Fruit fly (Drosophila melanogaster) whole organism, prepupa: ENCODE data around the gene Ugt302C1.
A peak's percentile ranks its signal among the peaks of the same experiment; 100 is the strongest.

Experiments
- Blimp-1 ChIP-seq: fragments of 200-800 bp; sonication (Bioruptor generic); optimal IDR thresholded peaks from 3 replicates; lab custom pipeline; 2017; ENCODE audit warnings: missing biosample characterization, missing genetic modification characterization, mild to moderate bottlenecking, moderate library complexity, missing genetic modification reagents
- CG10631 ChIP-seq: fragments of 200-800 bp; sonication (Bioruptor generic); optimal IDR thresholded peaks from 2 replicates; lab custom pipeline; 2016; ENCODE audit warnings: missing biosample characterization, missing genetic modification characterization
- CG11294 ChIP-seq: fragments of 200-800 bp; sonication (Bioruptor generic); IDR thresholded peaks from 2 replicates; pipeline ENCODE4 v1.3.6; 2022; ENCODE audit warnings: missing biosample characterization, missing genetic modification characterization
- CG11762 ChIP-seq: fragments of 200-800 bp; sonication (Bioruptor generic); optimal IDR thresholded peaks from 3 replicates; lab custom pipeline; 2016; ENCODE audit warnings: missing biosample characterization, missing genetic modification characterization; ENCODE audit not compliant: insufficient read depth
- CG11902 ChIP-seq: fragments of 200-800 bp; sonication (Bioruptor generic); optimal IDR thresholded peaks from 3 replicates; lab custom pipeline; 2016; ENCODE audit warnings: missing biosample characterization, missing genetic modification characterization
- CG1621 ChIP-seq: fragments of 200-800 bp; sonication (Bioruptor generic); optimal IDR thresholded peaks from 3 replicates; lab custom pipeline; 2018; ENCODE audit warnings: missing biosample characterization, mild to moderate bottlenecking, missing genetic modification characterization
- CG31627 ChIP-seq: fragments of 200-800 bp; sonication (Bioruptor generic); optimal IDR thresholded peaks from 3 replicates; lab custom pipeline; 2016; ENCODE audit warnings: missing biosample characterization, missing genetic modification characterization
- CG32006 ChIP-seq: fragments of 200-800 bp; sonication (Bioruptor generic); optimal IDR thresholded peaks from 3 replicates; lab custom pipeline; 2017; ENCODE audit warnings: missing biosample characterization, mild to moderate bottlenecking, missing genetic modification characterization
- CG34406 ChIP-seq: fragments of 200-800 bp; sonication (Bioruptor generic); optimal IDR thresholded peaks from 3 replicates; lab custom pipeline; 2016; ENCODE audit warnings: missing biosample characterization, missing genetic modification characterization
- CG6163 ChIP-seq: fragments of 200-800 bp; sonication (Bioruptor generic); IDR thresholded peaks from 3 replicates; pipeline ENCODE4 v1.3.6; 2022; ENCODE audit warnings: missing biosample characterization, missing genetic modification characterization
- CG6276 ChIP-seq: fragments of 200-800 bp; sonication (Bioruptor generic); optimal IDR thresholded peaks from 2 replicates; lab custom pipeline; 2017; ENCODE audit warnings: missing biosample characterization, mild to moderate bottlenecking, missing genetic modification characterization
- CG6792 ChIP-seq: fragments of 200-800 bp; sonication (Bioruptor generic); optimal IDR thresholded peaks from 3 replicates; lab custom pipeline; 2016; ENCODE audit warnings: missing biosample characterization, missing genetic modification characterization
- CG6808 ChIP-seq: fragments of 200-800 bp; sonication (Bioruptor generic); optimal IDR thresholded peaks from 3 replicates; lab custom pipeline; 2017; ENCODE audit warnings: missing biosample characterization, missing genetic modification characterization, mild to moderate bottlenecking, moderate library complexity, missing genetic modification reagents
- CG6854 ChIP-seq: fragments of 200-800 bp; sonication (Bioruptor generic); optimal IDR thresholded peaks from 2 replicates; lab custom pipeline; 2017; ENCODE audit warnings: missing biosample characterization, mild to moderate bottlenecking, missing genetic modification characterization
- CG7368 ChIP-seq: fragments of 200-800 bp; sonication (Bioruptor generic); optimal IDR thresholded peaks from 3 replicates; lab custom pipeline; 2016; ENCODE audit warnings: missing biosample characterization, missing genetic modification characterization
- CG8319 ChIP-seq: fragments of 200-800 bp; sonication (Bioruptor generic); optimal IDR thresholded peaks from 3 replicates; lab custom pipeline; 2016; ENCODE audit warnings: missing biosample characterization, missing genetic modification characterization
- CG8632 ChIP-seq: fragments of 200-800 bp; sonication (Bioruptor generic); optimal IDR thresholded peaks from 3 replicates; lab custom pipeline; 2016; ENCODE audit warnings: missing biosample characterization, missing genetic modification characterization
- Eip78C ChIP-seq: fragments of 200-800 bp; sonication (Bioruptor generic); peaks from one replicate; lab custom pipeline; 2016; ENCODE audit warnings: missing biosample characterization, missing genetic modification characterization
- Eip93F ChIP-seq: fragments of 200-800 bp; sonication (Bioruptor generic); optimal IDR thresholded peaks from 2 replicates; lab custom pipeline; 2016; ENCODE audit warnings: missing biosample characterization, mild to moderate bottlenecking, missing genetic modification characterization
- Ets21C ChIP-seq: fragments of 200-800 bp; sonication (Bioruptor generic); optimal IDR thresholded peaks from 3 replicates; lab custom pipeline; 2016; ENCODE audit warnings: missing biosample characterization, missing genetic modification characterization
- Ets96B ChIP-seq: fragments of 200-800 bp; optimal IDR thresholded peaks from 2 replicates; lab custom pipeline; 2019; ENCODE audit warnings: missing biosample characterization, mild to moderate bottlenecking, missing genetic modification characterization, moderate library complexity
- Hr38 ChIP-seq: sonication (Bioruptor generic); optimal IDR thresholded peaks from 2 replicates; lab custom pipeline; 2016; ENCODE audit warnings: missing biosample characterization, missing genetic modification characterization
- Hr39 ChIP-seq: fragments of 200-800 bp; sonication (Bioruptor generic); optimal IDR thresholded peaks from 2 replicates; lab custom pipeline; 2016; ENCODE audit warnings: missing biosample characterization, missing genetic modification characterization
- Hr4 ChIP-seq: fragments of 200-800 bp; sonication (Bioruptor generic); optimal IDR thresholded peaks from 3 replicates; lab custom pipeline; 2016; ENCODE audit warnings: missing biosample characterization, missing genetic modification characterization
- Lpt ChIP-seq: fragments of 200-800 bp; sonication (Bioruptor generic); optimal IDR thresholded peaks from 3 replicates; lab custom pipeline; 2016; ENCODE audit warnings: missing biosample characterization, missing genetic modification characterization
- OdsH ChIP-seq: fragments of 200-800 bp; sonication (Bioruptor generic); optimal IDR thresholded peaks from 3 replicates; lab custom pipeline; 2016; ENCODE audit warnings: missing biosample characterization, missing genetic modification characterization
- Smox ChIP-seq: fragments of 200-800 bp; sonication (Bioruptor generic); optimal IDR thresholded peaks from 3 replicates; lab custom pipeline; 2016; ENCODE audit warnings: missing biosample characterization, missing genetic modification characterization
- Sox102F ChIP-seq: fragments of 200-800 bp; sonication (Bioruptor generic); optimal IDR thresholded peaks from 2 replicates; lab custom pipeline; 2016; ENCODE audit warnings: missing biosample characterization, mild to moderate bottlenecking, missing genetic modification characterization
- Sox14 ChIP-seq: fragments of 200-800 bp; sonication (Bioruptor generic); optimal IDR thresholded peaks from 3 replicates; lab custom pipeline; 2016; ENCODE audit warnings: missing biosample characterization, missing genetic modification characterization
- achi ChIP-seq: fragments of 200-800 bp; sonication (Bioruptor generic); optimal IDR thresholded peaks from 3 replicates; lab custom pipeline; 2016; ENCODE audit warnings: missing biosample characterization, missing genetic modification characterization
- cyc ChIP-seq: fragments of 200-800 bp; sonication (Bioruptor generic); optimal IDR thresholded peaks from 3 replicates; lab custom pipeline; 2016; ENCODE audit warnings: missing biosample characterization, missing genetic modification characterization
- dac ChIP-seq: fragments of 200-800 bp; sonication (Bioruptor generic); optimal IDR thresholded peaks from 2 replicates; lab custom pipeline; 2017; ENCODE audit warnings: missing biosample characterization, mild to moderate bottlenecking, missing genetic modification characterization
- eg ChIP-seq: fragments of 200-800 bp; sonication (Bioruptor generic); IDR thresholded peaks from 3 replicates; pipeline ENCODE4 v1.3.6; 2022; ENCODE audit warnings: missing biosample characterization, missing genetic modification characterization
- esn ChIP-seq: fragments of 200-800 bp; sonication (Bioruptor generic); optimal IDR thresholded peaks from 2 replicates; lab custom pipeline; 2016; ENCODE audit warnings: missing biosample characterization, mild to moderate bottlenecking, missing genetic modification characterization, moderate library complexity
- fd59A ChIP-seq: fragments of 200-800 bp; sonication (Bioruptor generic); optimal IDR thresholded peaks from 2 replicates; lab custom pipeline; 2017; ENCODE audit warnings: missing biosample characterization, mild to moderate bottlenecking, missing genetic modification characterization, missing genetic modification reagents
- fd85E ChIP-seq: fragments of 200-800 bp; sonication (Bioruptor generic); optimal IDR thresholded peaks from 3 replicates; lab custom pipeline; 2016; ENCODE audit warnings: missing biosample characterization, missing genetic modification characterization
- fkh ChIP-seq: fragments of 200-800 bp; sonication (Bioruptor generic); optimal IDR thresholded peaks from 3 replicates; lab custom pipeline; 2017; ENCODE audit warnings: missing biosample characterization, mild to moderate bottlenecking, missing genetic modification characterization, moderate library complexity
- lz ChIP-seq: fragments of 200-800 bp; sonication (Bioruptor generic); optimal IDR thresholded peaks from 3 replicates; lab custom pipeline; 2016; ENCODE audit warnings: missing biosample characterization, missing genetic modification characterization
- pdm3 ChIP-seq: fragments of 200-800 bp; sonication (Bioruptor generic); optimal IDR thresholded peaks from 3 replicates; lab custom pipeline; 2016; ENCODE audit warnings: missing biosample characterization, missing genetic modification characterization
- salr ChIP-seq, 2 experiments: fragments of 200-800 bp; sonication (Bioruptor generic); optimal IDR thresholded peaks; 3 replicates each; lab custom pipeline; 2016 to 2018; ENCODE audit warnings: missing biosample characterization in 2 of 2, missing genetic modification characterization in 2 of 2, mild to moderate bottlenecking in 1 of 2
- spab ChIP-seq: fragments of 200-800 bp; sonication (Bioruptor generic); optimal IDR thresholded peaks from 2 replicates; lab custom pipeline; 2017; ENCODE audit warnings: missing biosample characterization, mild to moderate bottlenecking, missing genetic modification characterization, missing genetic modification reagents
- svp ChIP-seq: fragments of 200-800 bp; sonication (Bioruptor generic); peaks from one replicate; lab custom pipeline; 2016; ENCODE audit warnings: missing biosample characterization, missing genetic modification characterization
- topi ChIP-seq: fragments of 200-800 bp; sonication (Bioruptor generic); optimal IDR thresholded peaks from 3 replicates; lab custom pipeline; 2016; ENCODE audit warnings: missing biosample characterization, missing genetic modification characterization

The Ugt302C1 gene

dm6 chr3R:11177579-11177978 lies 20.7 kb downstream of the Ugt302C1 start:
- TF ChIP-seq eg (GFP tag; lab: Robert Waterston, UW), result no peak
- no peak for TF ChIP-seq fd85E (GFP tag; lab: Kevin White, UChicago)
- TF ChIP-seq CG6808, result no peak

- TF ChIP-seq fkh (peak; percentile 47), Eip78C (GFP tag; lab: Kevin White, UChicago) (no peak)
- TF ChIP-seq, all 60 proteins: peak for 1
Observed at dm6 chr3R:11178300-11178699, 21.4 kb downstream of the Ugt302C1 start.

- TF ChIP-seq CG34406, result no peak
- no peak for TF ChIP-seq CG31627 (GFP tag; lab: Kevin White, UChicago)
- no peak for TF ChIP-seq lz (GFP tag; lab: Kevin White, UChicago)
- no peak for TF ChIP-seq Lpt
- no peak for TF ChIP-seq spab (GFP tag; lab: Kevin White, UChicago)
- TF ChIP-seq CG6163, result no peak
- TF ChIP-seq OdsH (GFP tag; lab: Kevin White, UChicago), result no peak
- no peak for TF ChIP-seq CG6854 (GFP tag; lab: Kevin White, UChicago)
- TF ChIP-seq CG10631 (GFP tag; lab: Kevin White, UChicago), result no peak
- no peak for TF ChIP-seq CG6792 (GFP tag; lab: Kevin White, UChicago)
- no peak for TF ChIP-seq Sox102F (GFP tag; lab: Kevin White, UChicago)
- no peak for TF ChIP-seq CG32006 (GFP tag; lab: Kevin White, UChicago)
- TF ChIP-seq cyc (GFP tag; lab: Kevin White, UChicago), result no peak
- TF ChIP-seq Hr4 (GFP tag; lab: Kevin White, UChicago), result no peak
- TF ChIP-seq, all 60 proteins: peak for 0
Observed at dm6 chr3R:11195792-11196191, 38.9 kb downstream of the Ugt302C1 start, which contains the start of gene CG18577. Gene CG18577, plus strand, starts transcription at chr3R:11196092.

dm6 chr3R:11196648-11197388 lies 39.9 kb downstream of the Ugt302C1 start:
- peak; percentile 85 for TF ChIP-seq Eip93F (GFP tag; lab: Kevin White, UChicago)
- peak; percentile 99 for TF ChIP-seq topi
- peak; percentile 96 for TF ChIP-seq CG11902
- TF ChIP-seq CG31627 (GFP tag; lab: Kevin White, UChicago), result peak; percentile 95
- peak; percentile 99 for TF ChIP-seq svp
- peak; percentile 97 for TF ChIP-seq pdm3
- TF ChIP-seq Hr38 (GFP tag; lab: Kevin White, UChicago), result no peak
- peak; percentile 98 for TF ChIP-seq CG11294
- TF ChIP-seq CG6276 (GFP tag; lab: Kevin White, UChicago), result peak; percentile 99
- peak; percentile 98 for TF ChIP-seq spab (GFP tag; lab: Kevin White, UChicago)
- peak; percentile 98 for TF ChIP-seq Hr4 (GFP tag; lab: Kevin White, UChicago)
- TF ChIP-seq Smox (GFP tag; lab: Kevin White, UChicago), result peak; percentile 96
- peak; percentile 97 for TF ChIP-seq CG6808
- peak; percentile 92 for TF ChIP-seq Ets96B
- peak; percentile 86 for TF ChIP-seq Ets21C (GFP tag; lab: Kevin White, UChicago)
- peak; percentile 89 for TF ChIP-seq CG1621 (tag; lab: Kevin White, UChicago)
- peak; percentile 94 for TF ChIP-seq CG8319 (GFP tag; lab: Kevin White, UChicago)
- peak; percentile 99 for TF ChIP-seq CG34406
- TF ChIP-seq Sox102F (GFP tag; lab: Kevin White, UChicago), result peak; percentile 95
- peak; percentile 96 for TF ChIP-seq Sox14 (GFP tag; lab: Kevin White, UChicago)
- peak; percentile 98 for TF ChIP-seq CG6854 (GFP tag; lab: Kevin White, UChicago)
- peak; percentile 100 for TF ChIP-seq Eip78C (GFP tag; lab: Kevin White, UChicago)
- peak; percentile 87 to 98 for TF ChIP-seq salr (GFP tag; optimal IDR thresholded peaks at IDR 0.05; lab: Kevin White, UChicago)
- TF ChIP-seq Blimp-1 (GFP tag; lab: Kevin White, UChicago), result peak; percentile 100
- TF ChIP-seq fd59A (GFP tag; lab: Kevin White, UChicago), result peak; percentile 97
- peak; percentile 96 for TF ChIP-seq cyc (GFP tag; lab: Kevin White, UChicago)
- TF ChIP-seq esn, result peak; percentile 99
- TF ChIP-seq dac (GFP tag; lab: Kevin White, UChicago), result peak; percentile 97
- TF ChIP-seq CG6163, result peak; percentile 97
- TF ChIP-seq Hr39 (GFP tag; lab: Kevin White, UChicago), result peak; percentile 92
- peak; percentile 95 for TF ChIP-seq CG11762
- TF ChIP-seq CG7368 (GFP tag; lab: Kevin White, UChicago), result peak; percentile 93
- peak; percentile 99 for TF ChIP-seq achi
- peak; percentile 99 for TF ChIP-seq CG10631 (GFP tag; lab: Kevin White, UChicago)
- TF ChIP-seq fkh, result peak; percentile 73
- TF ChIP-seq CG8632 (GFP tag; lab: Kevin White, UChicago), result peak; percentile 99
